Fruit fly (Drosophila melanogaster) whole organism, embryonic: ENCODE data around the gene CG33278.

Source experiments
- Atf3 ChIP-seq: fragments of 200-800 bp; sonication (Bioruptor generic); optimal IDR thresholded peaks from 3 replicates; lab custom pipeline; 2016; ENCODE audit warnings: missing biosample characterization, missing genetic modification characterization
- CG11504 ChIP-seq: fragments of 200-800 bp; sonication (Bioruptor generic); optimal IDR thresholded peaks from 3 replicates; lab custom pipeline; 2019; ENCODE audit warnings: missing biosample characterization, mild to moderate bottlenecking, missing genetic modification characterization, moderate library complexity
- CG12071 ChIP-seq: fragments of 200-800 bp; sonication (Bioruptor generic); optimal IDR thresholded peaks from 3 replicates; lab custom pipeline; 2018; ENCODE audit warnings: missing biosample characterization, mild to moderate bottlenecking, missing genetic modification characterization
- CG12942 ChIP-seq: fragments of 200-800 bp; sonication (Bioruptor generic); optimal IDR thresholded peaks from 3 replicates; lab custom pipeline; 2016; ENCODE audit warnings: missing biosample characterization, missing genetic modification characterization
- CG15479 ChIP-seq: fragments of 200-800 bp; sonication (Bioruptor generic); optimal IDR thresholded peaks from 3 replicates; lab custom pipeline; 2019; ENCODE audit warnings: missing biosample characterization, mild to moderate bottlenecking, missing genetic modification characterization, moderate library complexity
- CG1792 ChIP-seq: fragments of 200-800 bp; sonication (Bioruptor generic); optimal IDR thresholded peaks from 2 replicates; lab custom pipeline; 2016; ENCODE audit warnings: missing biosample characterization, missing genetic modification characterization
- CG18262 ChIP-seq: fragments of 200-800 bp; optimal IDR thresholded peaks from 3 replicates; lab custom pipeline; 2019; ENCODE audit warnings: missing biosample characterization, mild to moderate bottlenecking, missing genetic modification characterization, moderate library complexity
- CG18599 ChIP-seq: fragments of 200-800 bp; sonication (Bioruptor generic); optimal IDR thresholded peaks from 3 replicates; lab custom pipeline; 2017; ENCODE audit warnings: missing biosample characterization, missing genetic modification characterization, mild to moderate bottlenecking, moderate library complexity, missing genetic modification reagents
- CG34376 ChIP-seq: fragments of 200-800 bp; sonication (Bioruptor generic); optimal IDR thresholded peaks from 2 replicates; lab custom pipeline; 2018; ENCODE audit warnings: missing biosample characterization, mild to moderate bottlenecking, missing genetic modification characterization
- CG6813 ChIP-seq: fragments of 200-800 bp; sonication (Bioruptor generic); optimal IDR thresholded peaks from 2 replicates; lab custom pipeline; 2017; ENCODE audit warnings: missing biosample characterization, missing genetic modification characterization, mild to moderate bottlenecking, moderate library complexity, missing genetic modification reagents
- CG7372 ChIP-seq: fragments of 200-800 bp; sonication (Bioruptor generic); IDR thresholded peaks from 2 replicates; pipeline ENCODE4 v1.3.6; 2022; ENCODE audit warnings: missing biosample characterization, missing genetic modification characterization
- CG8388 ChIP-seq: fragments of 200-800 bp; sonication (Bioruptor generic); optimal IDR thresholded peaks from 2 replicates; lab custom pipeline; 2019; ENCODE audit warnings: missing biosample characterization, mild to moderate bottlenecking, missing genetic modification characterization, moderate library complexity
- CG9817 ChIP-seq: fragments of 200-800 bp; sonication (Bioruptor generic); optimal IDR thresholded peaks from 2 replicates; lab custom pipeline; 2018; ENCODE audit warnings: missing biosample characterization, mild to moderate bottlenecking, missing genetic modification characterization, moderate library complexity
- CoRest ChIP-seq: fragments of 200-800 bp; sonication (Bioruptor generic); optimal IDR thresholded peaks from 3 replicates; lab custom pipeline; 2018; ENCODE audit warnings: missing biosample characterization, mild to moderate bottlenecking, missing genetic modification characterization, moderate library complexity
- Deaf1 ChIP-seq: fragments of 200-800 bp; optimal IDR thresholded peaks from 3 replicates; lab custom pipeline; 2019; ENCODE audit warnings: missing biosample characterization, mild to moderate bottlenecking, missing genetic modification characterization, moderate library complexity
- Doc2 ChIP-seq: fragments of 200-800 bp; sonication (Bioruptor generic); IDR thresholded peaks from 2 replicates; pipeline ENCODE4 v1.3.6; 2022; ENCODE audit warnings: missing biosample characterization, missing genetic modification characterization
- Fer3 ChIP-seq: fragments of 200-800 bp; sonication (Bioruptor generic); optimal IDR thresholded peaks from 2 replicates; lab custom pipeline; 2018; ENCODE audit warnings: missing biosample characterization, mild to moderate bottlenecking, missing genetic modification characterization, moderate library complexity
- Hey ChIP-seq: fragments of 200-800 bp; sonication (Bioruptor generic); optimal IDR thresholded peaks from 3 replicates; lab custom pipeline; 2018; ENCODE audit warnings: missing biosample characterization, mild to moderate bottlenecking, missing genetic modification characterization
- Hr3 ChIP-seq: fragments of 200-800 bp; sonication (Bioruptor generic); optimal IDR thresholded peaks from 3 replicates; lab custom pipeline; 2016; ENCODE audit warnings: missing biosample characterization, missing genetic modification characterization
- Hr78 ChIP-seq, 2 experiments: fragments of 200-800 bp in 1 of 2; fragments of >200 bp in 1 of 2; sonication (Bioruptor generic) in 1 of 2; optimal IDR thresholded peaks; 2 replicates each; lab custom pipeline; 2017 to 2019; ENCODE audit warnings: missing biosample characterization in 2 of 2, missing genetic modification characterization in 2 of 2, mild to moderate bottlenecking in 1 of 2, moderate library complexity in 1 of 2
- Max ChIP-seq: fragments of 200-800 bp; sonication (Bioruptor generic); optimal IDR thresholded peaks from 2 replicates; lab custom pipeline; 2016; ENCODE audit warnings: missing biosample characterization, mild to moderate bottlenecking, missing genetic modification characterization
- Meics ChIP-seq: fragments of 200-800 bp; sonication (Bioruptor generic); optimal IDR thresholded peaks from 2 replicates; lab custom pipeline; 2017; ENCODE audit warnings: missing biosample characterization, mild to moderate bottlenecking, missing genetic modification characterization
- Nf-YB ChIP-seq: fragments of 200-800 bp; sonication (Bioruptor generic); optimal IDR thresholded peaks from 3 replicates; lab custom pipeline; 2019; ENCODE audit warnings: missing biosample characterization, mild to moderate bottlenecking, missing genetic modification characterization, moderate library complexity
- Nf-YC ChIP-seq: fragments of 200-800 bp; optimal IDR thresholded peaks from 3 replicates; lab custom pipeline; 2019; ENCODE audit warnings: missing biosample characterization, mild to moderate bottlenecking, missing genetic modification characterization, moderate library complexity
- abd-A ChIP-seq: fragments of 200-800 bp; sonication (Bioruptor generic); optimal IDR thresholded peaks from 3 replicates; lab custom pipeline; 2019; ENCODE audit warnings: missing biosample characterization, mild to moderate bottlenecking, missing genetic modification characterization, moderate library complexity
- crc ChIP-seq: fragments of 200-800 bp; sonication (Bioruptor generic); optimal IDR thresholded peaks from 2 replicates; lab custom pipeline; 2016; ENCODE audit warnings: missing biosample characterization, missing genetic modification characterization
- crol ChIP-seq: fragments of 200-800 bp; sonication (Bioruptor generic); IDR thresholded peaks from 2 replicates; pipeline ENCODE4 v1.3.6; 2022; ENCODE audit warnings: missing biosample characterization, missing genetic modification characterization
- dpn ChIP-seq, 2 experiments: fragments of 200-800 bp; sonication (Bioruptor generic); optimal IDR thresholded peaks; 3 replicates each; lab custom pipeline; 2016; ENCODE audit warnings: missing biosample characterization in 2 of 2, missing genetic modification characterization in 2 of 2
- en ChIP-seq: fragments of 200-800 bp; sonication (Bioruptor generic); optimal IDR thresholded peaks from 2 replicates; lab custom pipeline; 2016; ENCODE audit warnings: missing biosample characterization, missing genetic modification characterization
- ewg ChIP-seq: fragments of 200-800 bp; sonication (Bioruptor generic); optimal IDR thresholded peaks from 3 replicates; lab custom pipeline; 2017; ENCODE audit warnings: mild to moderate bottlenecking, missing biosample characterization, missing genetic modification reagents, missing genetic modification characterization
- ind ChIP-seq: fragments of 200-800 bp; sonication (Bioruptor generic); optimal IDR thresholded peaks from 3 replicates; lab custom pipeline; 2016; ENCODE audit warnings: missing biosample characterization, missing genetic modification characterization
- lbe ChIP-seq: fragments of 200-800 bp; sonication (Bioruptor generic); optimal IDR thresholded peaks from 2 replicates; lab custom pipeline; 2016; ENCODE audit warnings: missing biosample characterization, mild to moderate bottlenecking, missing genetic modification characterization
- lov ChIP-seq, 2 experiments: fragments of 200-800 bp in 1 of 2; fragments of >200 bp in 1 of 2; sonication (Bioruptor generic) in 1 of 2; IDR thresholded peaks in 1 of 2; optimal IDR thresholded peaks in 1 of 2; 2 replicates in 1 of 2; 3 replicates in 1 of 2; pipeline versions ENCODE4 v1.3.6 to Lab custom; 2017 to 2022; ENCODE audit warnings: missing biosample characterization in 1 of 2, missing genetic modification characterization in 1 of 2
- mirr ChIP-seq: fragments of 200-800 bp; sonication (Bioruptor generic); optimal IDR thresholded peaks from 3 replicates; lab custom pipeline; 2018; ENCODE audit warnings: missing biosample characterization, mild to moderate bottlenecking, missing genetic modification characterization
- nerfin-1 ChIP-seq: fragments of 200-800 bp; sonication (Bioruptor generic); optimal IDR thresholded peaks from 3 replicates; lab custom pipeline; 2019; ENCODE audit warnings: missing biosample characterization, mild to moderate bottlenecking, missing genetic modification characterization, moderate library complexity
- odd ChIP-seq: fragments of 200-800 bp; sonication (Bioruptor generic); optimal IDR thresholded peaks from 2 replicates; lab custom pipeline; 2017; ENCODE audit warnings: missing biosample characterization, mild to moderate bottlenecking, missing genetic modification characterization
- phol ChIP-seq: fragments of 200-800 bp; sonication (Bioruptor generic); optimal IDR thresholded peaks from 3 replicates; lab custom pipeline; 2018; ENCODE audit warnings: missing biosample characterization, mild to moderate bottlenecking, missing genetic modification characterization, moderate library complexity
- prd ChIP-seq, 3 experiments: fragments of >200 bp in 2 of 3; fragments of 200-800 bp in 1 of 3; sonication (Bioruptor generic) in 1 of 3; optimal IDR thresholded peaks in 2 of 3; IDR thresholded peaks in 1 of 3; 2 replicates in 2 of 3; 3 replicates in 1 of 3; pipeline versions ENCODE4 v1.3.6 to Lab custom; 2017 to 2022; ENCODE audit warnings: missing biosample characterization in 1 of 3, missing genetic modification characterization in 1 of 3
- row ChIP-seq: fragments of 200-800 bp; sonication (Bioruptor generic); IDR thresholded peaks from 3 replicates; pipeline ENCODE4 v1.3.6; 2022; ENCODE audit warnings: missing biosample characterization, missing genetic modification characterization
- schlank ChIP-seq: fragments of 200-800 bp; sonication (Bioruptor generic); optimal IDR thresholded peaks from 2 replicates; lab custom pipeline; 2018; ENCODE audit warnings: missing biosample characterization, mild to moderate bottlenecking, missing genetic modification characterization
- ssp ChIP-seq: fragments of 200-800 bp; sonication (Bioruptor generic); IDR thresholded peaks from 2 replicates; pipeline ENCODE4 v1.3.6; 2022; ENCODE audit warnings: missing biosample characterization, missing genetic modification characterization
- usp ChIP-seq: fragments of >200 bp; optimal IDR thresholded peaks from 2 replicates; lab custom pipeline; 2017; ENCODE audit warnings: missing biosample characterization, missing genetic modification characterization

CG33278 gene

dm6 chr3L:7422578-7422977 lies 28.1 kb upstream of the CG33278 start:
- TF ChIP-seq Hr78 (GFP tag; optimal IDR thresholded peaks at IDR 0.05; lab: Kevin White, UChicago) (no peak), ind (GFP tag; lab: Kevin White, UChicago) (no peak), CG9817 (tag; lab: Kevin White, UChicago) (no peak), Atf3 (GFP tag; lab: Kevin White, UChicago) (no peak), Meics (no peak), Deaf1 (tag; lab: Kevin White, UChicago) (peak; percentile 94), phol (tag; lab: Kevin White, UChicago) (no peak), CG1792 (GFP tag; lab: Kevin White, UChicago) (no peak), CG18599 (GFP tag; lab: Kevin White, UChicago) (no peak), lbe (GFP tag; lab: Kevin White, UChicago) (no peak), Nf-YB (peak; percentile 72), Nf-YC (tag; lab: Kevin White, UChicago) (peak; percentile 90), Max (no peak), Fer3 (tag; lab: Kevin White, UChicago) (no peak), mirr (GFP tag; lab: Kevin White, UChicago) (peak; percentile 42), Doc2 (GFP tag; lab: Robert Waterston, UW) (no peak), CG11504 (tag; lab: Kevin White, UChicago) (peak; percentile 99), CG15479 (no peak), dpn (GFP tag; optimal IDR thresholded peaks at IDR 0.05; lab: Kevin White, UChicago) (no peak), nerfin-1 (tag; lab: Kevin White, UChicago) (no peak), Hey (tag; lab: Kevin White, UChicago) (no peak), CG34376 (no peak), CG7372 (GFP tag; lab: Robert Waterston, UW) (peak; percentile 69), CG18262 (tag; lab: Kevin White, UChicago) (no peak), crc (GFP tag; lab: Kevin White, UChicago) (no peak), CoRest (tag; lab: Kevin White, UChicago) (no peak), ssp (GFP tag; lab: Robert Waterston, UW) (no peak), odd (GFP tag; lab: Kevin White, UChicago) (no peak), schlank (tag; lab: Kevin White, UChicago) (no peak), crol (GFP tag; lab: Robert Waterston, UW) (peak; percentile 95), CG12942 (no peak), en (GFP tag; lab: Kevin White, UChicago) (no peak), usp (GFP tag; lab: Kevin White, UChicago) (no peak), abd-A (tag; lab: Kevin White, UChicago) (peak; percentile 89), lov (optimal IDR thresholded peaks at IDR 0.05; lab: Kevin White, UChicago) (no peak), lov (GFP tag; IDR thresholded peaks at IDR 0.05; lab: Robert Waterston, UW) (no peak), CG8388 (no peak), row (no peak), prd (optimal IDR thresholded peaks at IDR 0.05; lab: Kevin White, UChicago) (no peak), prd (GFP tag; IDR thresholded peaks at IDR 0.05; lab: Robert Waterston, UW) (no peak), CG6813 (GFP tag; lab: Kevin White, UChicago) (no peak), CG12071 (peak; percentile 18), ewg (GFP tag; lab: Kevin White, UChicago) (peak; percentile 91), Hr3 (GFP tag; lab: Kevin White, UChicago) (no peak)
- TF ChIP-seq, all 482 proteins: peak for 10
